Worm (Caenorhabditis elegans): Measurements from ENCODE around the gene Y32B12B.1.

Gene Y32B12B.1

DNA sequence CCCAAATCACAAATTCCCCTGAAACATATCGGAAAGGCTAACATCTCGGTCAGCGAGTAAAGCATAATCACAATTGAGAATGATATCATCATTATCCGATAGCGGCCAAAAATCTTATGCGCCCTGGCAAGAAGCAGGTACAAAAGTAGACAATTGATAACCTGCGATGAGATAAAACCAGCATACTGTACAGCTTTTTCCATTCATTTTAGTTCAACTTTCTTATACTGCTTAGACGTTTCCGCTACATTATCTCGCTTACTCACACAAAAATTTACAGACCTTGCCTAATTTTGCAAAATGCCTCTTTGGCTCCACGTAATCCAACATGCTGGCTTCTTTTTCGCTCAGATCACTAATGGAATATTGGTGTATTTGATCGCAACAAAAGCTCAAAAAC, 46.2 kb downstream of the Y32B12B.1 start, which contains the start of gene str-150:
TSS of gene str-150 (plus strand) at position 301 of the 400 bp plus-strand sequence.
- TF ChIP-seq M03D4.4 (tag; optimal IDR thresholded peaks at IDR 0.05), result no peak
- TF ChIP-seq mab-5 (tag; optimal IDR thresholded peaks at IDR 0.05), result no peak
- TF ChIP-seq lin-32 (GFP tag; optimal IDR thresholded peaks at IDR 0.05), result no peak
- no peak for TF ChIP-seq zip-8 (tag; optimal IDR thresholded peaks at IDR 0.05)
- TF ChIP-seq hlh-1 (tag; optimal IDR thresholded peaks at IDR 0.05), result no peak
- TF ChIP-seq cnd-1 (tag; optimal IDR thresholded peaks at IDR 0.05), result no peak
- no peak for TF ChIP-seq ztf-11 (tag; optimal IDR thresholded peaks at IDR 0.05)
- no peak for TF ChIP-seq unc-62 (GFP tag; optimal IDR thresholded peaks at IDR 0.05)
- no peak for TF ChIP-seq mls-2 (tag; optimal IDR thresholded peaks at IDR 0.05)
- TF ChIP-seq unc-39 (tag; optimal IDR thresholded peaks at IDR 0.05), result no peak
- no peak for TF ChIP-seq elt-3 (tag; optimal IDR thresholded peaks at IDR 0.05)
- TF ChIP-seq snpc-4 (tag; optimal IDR thresholded peaks at IDR 0.05), result no peak
- no peak for TF ChIP-seq mep-1 (tag; optimal IDR thresholded peaks at IDR 0.05)
- no peak for TF ChIP-seq lin-13 (tag; optimal IDR thresholded peaks at IDR 0.05)
- no peak for TF ChIP-seq ces-1 (GFP tag; optimal IDR thresholded peaks at IDR 0.05)
- no peak for TF ChIP-seq sem-2 (GFP tag; optimal IDR thresholded peaks at IDR 0.05)
- TF ChIP-seq ceh-83 (GFP tag; optimal IDR thresholded peaks at IDR 0.05), result no peak
- TF ChIP-seq lsy-2 (tag; optimal IDR thresholded peaks at IDR 0.05), result no peak

All from whole organism, mixed stage, embryonic.